Fruit fly (Drosophila melanogaster) whole organism, embryonic: ENCODE measurements around the gene CG44362.

Experiments used
- CG10274 ChIP-seq: fragments of 200-800 bp; sonication (Bioruptor generic); optimal IDR thresholded peaks from 3 replicates; lab custom pipeline; 2017; ENCODE audit warnings: missing biosample characterization, mild to moderate bottlenecking, missing genetic modification characterization
- CG10462 ChIP-seq: fragments of 200-800 bp; sonication (Bioruptor generic); optimal IDR thresholded peaks from 2 replicates; lab custom pipeline; 2016; ENCODE audit warnings: missing biosample characterization, missing genetic modification characterization
- CG11456 ChIP-seq: fragments of 200-800 bp; sonication (Bioruptor generic); IDR thresholded peaks from 3 replicates; pipeline ENCODE4 v1.3.6; 2022; ENCODE audit warnings: missing biosample characterization, missing genetic modification characterization
- CG11723 ChIP-seq: fragments of 200-800 bp; sonication (Bioruptor generic); optimal IDR thresholded peaks from 2 replicates; lab custom pipeline; 2017; ENCODE audit warnings: missing biosample characterization, mild to moderate bottlenecking, missing genetic modification characterization
- CG12155 ChIP-seq: fragments of 200-800 bp; sonication (Bioruptor generic); optimal IDR thresholded peaks from 3 replicates; lab custom pipeline; 2016; ENCODE audit warnings: missing biosample characterization, missing genetic modification characterization
- CG12744 ChIP-seq: fragments of 200-800 bp; sonication (Bioruptor generic); optimal IDR thresholded peaks from 2 replicates; lab custom pipeline; 2016; ENCODE audit warnings: missing biosample characterization, missing genetic modification characterization
- CG13424 ChIP-seq: fragments of 200-800 bp; sonication (Bioruptor generic); optimal IDR thresholded peaks from 2 replicates; lab custom pipeline; 2019; ENCODE audit warnings: missing biosample characterization, mild to moderate bottlenecking, missing genetic modification characterization, moderate library complexity
- CG13775 ChIP-seq: fragments of 200-800 bp; sonication (Bioruptor generic); optimal IDR thresholded peaks from 3 replicates; lab custom pipeline; 2017; ENCODE audit warnings: missing biosample characterization, mild to moderate bottlenecking, missing genetic modification characterization
- CG14860 ChIP-seq: fragments of 200-800 bp; sonication (Bioruptor generic); IDR thresholded peaks from 3 replicates; pipeline ENCODE4 v1.3.6; 2022; ENCODE audit warnings: missing biosample characterization, missing genetic modification characterization; ENCODE audit not compliant: partially characterized antibody
- CG15696 ChIP-seq: fragments of 200-800 bp; sonication (Bioruptor generic); optimal IDR thresholded peaks from 2 replicates; lab custom pipeline; 2019; ENCODE audit warnings: missing biosample characterization, mild to moderate bottlenecking, missing genetic modification characterization, moderate library complexity
- CG16813 ChIP-seq: fragments of 200-800 bp; sonication (Bioruptor generic); IDR thresholded peaks from 3 replicates; pipeline ENCODE4 v1.3.6; 2022; ENCODE audit warnings: missing biosample characterization, missing genetic modification characterization; ENCODE audit not compliant: partially characterized antibody
- CG30431 ChIP-seq: fragments of 200-800 bp; sonication (Bioruptor generic); optimal IDR thresholded peaks from 2 replicates; lab custom pipeline; 2017; ENCODE audit warnings: missing biosample characterization, missing genetic modification characterization
- CG33213 ChIP-seq: fragments of 200-800 bp; sonication (Bioruptor generic); optimal IDR thresholded peaks from 3 replicates; lab custom pipeline; 2016; ENCODE audit warnings: missing biosample characterization, missing genetic modification characterization
- CG34376 ChIP-seq: fragments of 200-800 bp; sonication (Bioruptor generic); optimal IDR thresholded peaks from 2 replicates; lab custom pipeline; 2018; ENCODE audit warnings: missing biosample characterization, mild to moderate bottlenecking, missing genetic modification characterization
- CG4854 ChIP-seq: fragments of 200-800 bp; sonication (Bioruptor generic); optimal IDR thresholded peaks from 2 replicates; lab custom pipeline; 2016; ENCODE audit warnings: missing biosample characterization, missing genetic modification characterization, inconsistent platforms
- CG8924 ChIP-seq: fragments of 200-800 bp; optimal IDR thresholded peaks from 3 replicates; lab custom pipeline; 2019; ENCODE audit warnings: missing biosample characterization, mild to moderate bottlenecking, missing genetic modification characterization, moderate library complexity
- CHES-1-like ChIP-seq: fragments of 200-800 bp; sonication (Bioruptor generic); optimal IDR thresholded peaks from 2 replicates; lab custom pipeline; 2016; ENCODE audit warnings: missing biosample characterization, missing genetic modification characterization
- Dbx ChIP-seq: fragments of 200-800 bp; sonication (Bioruptor generic); IDR thresholded peaks from 3 replicates; pipeline ENCODE4 v1.3.6; 2022; ENCODE audit warnings: missing biosample characterization, missing genetic modification characterization
- Dip2 ChIP-seq: fragments of 200-800 bp; sonication (Bioruptor generic); IDR thresholded peaks from 2 replicates; pipeline ENCODE4 v1.3.6; 2022; ENCODE audit warnings: missing biosample characterization, missing genetic modification characterization
- Dip3 ChIP-seq: fragments of 200-800 bp; sonication (Bioruptor generic); optimal IDR thresholded peaks from 3 replicates; lab custom pipeline; 2016; ENCODE audit warnings: missing biosample characterization, missing genetic modification characterization
- Doc2 ChIP-seq: fragments of 200-800 bp; sonication (Bioruptor generic); IDR thresholded peaks from 2 replicates; pipeline ENCODE4 v1.3.6; 2022; ENCODE audit warnings: missing biosample characterization, missing genetic modification characterization
- Hand ChIP-seq: fragments of 200-800 bp; sonication (Bioruptor generic); optimal IDR thresholded peaks from 2 replicates; lab custom pipeline; 2017; ENCODE audit warnings: mild to moderate bottlenecking, missing biosample characterization, missing genetic modification reagents, missing genetic modification characterization
- HmgZ ChIP-seq: fragments of 200-800 bp; sonication (Bioruptor generic); optimal IDR thresholded peaks from 2 replicates; lab custom pipeline; 2018; ENCODE audit warnings: missing biosample characterization, mild to moderate bottlenecking, missing genetic modification characterization
- Hmx ChIP-seq: fragments of 200-800 bp; sonication (Bioruptor generic); optimal IDR thresholded peaks from 2 replicates; lab custom pipeline; 2016; ENCODE audit warnings: missing biosample characterization, missing genetic modification characterization
- Lim3 ChIP-seq: fragments of 200-800 bp; sonication (Bioruptor generic); IDR thresholded peaks from 2 replicates; pipeline ENCODE4 v1.3.6; 2022; ENCODE audit warnings: missing biosample characterization, missing genetic modification characterization
- Mes4 ChIP-seq: fragments of 200-800 bp; sonication (Bioruptor generic); optimal IDR thresholded peaks from 2 replicates; lab custom pipeline; 2016; ENCODE audit warnings: missing biosample characterization, missing genetic modification characterization
- Nf-YA ChIP-seq: fragments of 200-800 bp; sonication (Bioruptor generic); IDR thresholded peaks from 2 replicates; pipeline ENCODE4 v1.3.6; 2022; ENCODE audit warnings: missing biosample characterization, missing genetic modification characterization
- NfI ChIP-seq: fragments of 200-800 bp; sonication (Bioruptor generic); optimal IDR thresholded peaks from 3 replicates; lab custom pipeline; 2018; ENCODE audit warnings: missing biosample characterization, mild to moderate bottlenecking, missing genetic modification characterization, moderate library complexity
- Rfx ChIP-seq: fragments of 200-800 bp; sonication (Bioruptor generic); IDR thresholded peaks from 2 replicates; pipeline ENCODE4 v1.3.6; 2022; ENCODE audit warnings: missing biosample characterization, missing genetic modification characterization
- Spps ChIP-seq: fragments of 200-800 bp; sonication (Bioruptor generic); optimal IDR thresholded peaks from 2 replicates; lab custom pipeline; 2018; ENCODE audit warnings: missing biosample characterization, mild to moderate bottlenecking, missing genetic modification characterization
- amos ChIP-seq: fragments of 200-800 bp; sonication (Bioruptor generic); IDR thresholded peaks from 2 replicates; pipeline ENCODE4 v1.3.6; 2022; ENCODE audit warnings: missing biosample characterization, missing genetic modification characterization; ENCODE audit not compliant: partially characterized antibody
- ato ChIP-seq: fragments of 200-800 bp; sonication (Bioruptor generic); IDR thresholded peaks from 2 replicates; pipeline ENCODE4 v1.3.6; 2022; ENCODE audit warnings: missing biosample characterization, missing genetic modification characterization; ENCODE audit not compliant: partially characterized antibody
- cad ChIP-seq: fragments of >200 bp; optimal IDR thresholded peaks from 2 replicates; lab custom pipeline; 2017; ENCODE audit warnings: missing biosample characterization, missing genetic modification characterization
- chinmo ChIP-seq: fragments of 200-800 bp; sonication (Bioruptor generic); IDR thresholded peaks from 4 replicates; pipeline ENCODE4 v1.3.6; 2022; ENCODE audit warnings: missing biosample characterization, missing genetic modification characterization; ENCODE audit not compliant: partially characterized antibody
- chm ChIP-seq: fragments of 200-800 bp; sonication (Bioruptor generic); IDR thresholded peaks from 2 replicates; pipeline ENCODE4 v1.3.6; 2022; ENCODE audit warnings: missing biosample characterization, missing genetic modification characterization
- crc ChIP-seq: fragments of 200-800 bp; sonication (Bioruptor generic); optimal IDR thresholded peaks from 2 replicates; lab custom pipeline; 2016; ENCODE audit warnings: missing biosample characterization, missing genetic modification characterization
- crol ChIP-seq: fragments of 200-800 bp; sonication (Bioruptor generic); IDR thresholded peaks from 2 replicates; pipeline ENCODE4 v1.3.6; 2022; ENCODE audit warnings: missing biosample characterization, missing genetic modification characterization
- dan ChIP-seq: fragments of 200-800 bp; sonication (Bioruptor generic); IDR thresholded peaks from 2 replicates; pipeline ENCODE4 v1.3.6; 2022; ENCODE audit warnings: missing biosample characterization, missing genetic modification characterization
- emc ChIP-seq: fragments of 200-800 bp; sonication (Bioruptor generic); optimal IDR thresholded peaks from 2 replicates; lab custom pipeline; 2016; ENCODE audit warnings: missing biosample characterization, missing genetic modification characterization
- fru ChIP-seq: fragments of >200 bp; optimal IDR thresholded peaks from 2 replicates; lab custom pipeline; 2017
- gro ChIP-seq: fragments of 200-800 bp; sonication (Bioruptor generic); optimal IDR thresholded peaks from 2 replicates; lab custom pipeline; 2016; ENCODE audit warnings: missing biosample characterization, missing genetic modification characterization
- h ChIP-seq: fragments of >200 bp; optimal IDR thresholded peaks from 2 replicates; lab custom pipeline; 2017
- hb ChIP-seq: fragments of 200-800 bp; sonication (Bioruptor generic); IDR thresholded peaks from 3 replicates; pipeline ENCODE4 v1.3.6; 2022; ENCODE audit warnings: missing biosample characterization, missing genetic modification characterization; ENCODE audit not compliant: partially characterized antibody
- nerfin-2 ChIP-seq: fragments of 200-800 bp; sonication (Bioruptor generic); IDR thresholded peaks from 2 replicates; pipeline ENCODE4 v1.3.6; 2022; ENCODE audit warnings: missing biosample characterization, missing genetic modification characterization; ENCODE audit not compliant: partially characterized antibody
- onecut ChIP-seq: fragments of 200-800 bp; sonication (Bioruptor generic); IDR thresholded peaks from 2 replicates; pipeline ENCODE4 v1.3.6; 2022; ENCODE audit warnings: missing biosample characterization, missing genetic modification characterization
- otp ChIP-seq: fragments of 200-800 bp; sonication (Bioruptor generic); IDR thresholded peaks from 3 replicates; pipeline ENCODE4, ENCODE4 v1.3.6; 2022; ENCODE audit warnings: missing biosample characterization, missing genetic modification characterization
- peb ChIP-seq: fragments of 200-800 bp; sonication (Bioruptor generic); IDR thresholded peaks from 2 replicates; pipeline ENCODE4 v1.3.6; 2022; ENCODE audit warnings: missing biosample characterization, missing genetic modification characterization
- pnt ChIP-seq: fragments of 200-800 bp; sonication (Bioruptor generic); optimal IDR thresholded peaks from 3 replicates; lab custom pipeline; 2016; ENCODE audit warnings: missing biosample characterization, missing genetic modification characterization
- pros ChIP-seq: fragments of 200-800 bp; sonication (Bioruptor generic); optimal IDR thresholded peaks from 3 replicates; lab custom pipeline; 2019; ENCODE audit warnings: missing biosample characterization, mild to moderate bottlenecking, missing genetic modification characterization, moderate library complexity
- ro ChIP-seq: fragments of 200-800 bp; sonication (Bioruptor generic); IDR thresholded peaks from 2 replicates; pipeline ENCODE4 v1.3.6; 2022; ENCODE audit warnings: missing biosample characterization, missing genetic modification characterization
- sqz ChIP-seq: fragments of 200-800 bp; sonication (Bioruptor generic); optimal IDR thresholded peaks from 3 replicates; lab custom pipeline; 2018; ENCODE audit warnings: missing biosample characterization, mild to moderate bottlenecking, missing genetic modification characterization
- stwl ChIP-seq: fragments of 200-800 bp; sonication (Bioruptor generic); optimal IDR thresholded peaks from 3 replicates; lab custom pipeline; 2018; ENCODE audit warnings: missing biosample characterization, mild to moderate bottlenecking, missing genetic modification characterization, moderate library complexity

CG44362 gene

DNA sequence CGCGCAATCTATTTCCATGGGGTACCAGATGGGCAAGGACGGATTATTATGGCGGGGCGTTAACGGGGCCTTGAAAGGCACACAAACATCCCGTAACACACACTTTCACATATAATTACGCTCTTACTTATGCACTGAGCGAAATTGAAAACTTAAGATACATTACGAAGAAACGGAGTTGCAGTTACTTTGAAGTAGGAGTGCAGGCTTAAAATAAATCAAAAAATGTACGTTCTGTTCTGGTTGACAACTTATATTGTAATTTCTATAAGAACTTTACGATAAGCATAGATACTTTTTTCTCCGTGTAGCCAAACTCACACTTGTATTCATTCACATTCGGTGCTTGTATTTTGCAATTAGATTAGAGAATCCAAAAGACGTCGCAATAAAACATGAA, 44.3 kb upstream of the CG44362 start (continued):
- TF ChIP-seq CG14860 (GFP tag; lab: Robert Waterston, UW) (no peak), sqz (GFP tag; lab: Kevin White, UChicago) (no peak), Hand (GFP tag; lab: Kevin White, UChicago) (peak; percentile 85), emc (GFP tag; lab: Kevin White, UChicago) (peak; percentile 73), CG12155 (GFP tag; lab: Kevin White, UChicago) (peak; percentile 91), Lim3 (GFP tag; lab: Robert Waterston, UW) (0 out of 2 replicates have a peak, but pooled peaks have one; percentile 37), CG10274 (peak; percentile 75), h (lab: Kevin White, UChicago) (no peak), NfI (GFP tag; lab: Kevin White, UChicago) (peak; percentile 89), Dip3 (peak; percentile 95), nerfin-2 (no peak), CG13424 (tag; lab: Kevin White, UChicago) (peak; percentile 76), otp (GFP tag; lab: Robert Waterston, UW) (peak; percentile 81), CG30431 (GFP tag; lab: Kevin White, UChicago) (peak; percentile 35), HmgZ (tag; lab: Kevin White, UChicago) (peak; percentile 89), chm (GFP tag; lab: Robert Waterston, UW) (peak; percentile 47; the same call in 1 of the 2 replicates), stwl (tag; lab: Kevin White, UChicago) (no peak), CG13775 (GFP tag; lab: Kevin White, UChicago) (peak; percentile 86), crol (GFP tag; lab: Robert Waterston, UW) (no peak), Mes4 (GFP tag; lab: Kevin White, UChicago) (peak; percentile 45), Spps (tag; lab: Kevin White, UChicago) (no peak), Nf-YA (GFP tag; lab: Robert Waterston, UW) (peak; percentile 62), CHES-1-like (GFP tag; lab: Kevin White, UChicago) (peak; percentile 84), CG11456 (GFP tag; lab: Robert Waterston, UW) (peak; percentile 90), onecut (GFP tag; lab: Robert Waterston, UW) (peak; percentile 63), Hmx (GFP tag; lab: Kevin White, UChicago) (peak; percentile 86), CG4854 (GFP tag; lab: Kevin White, UChicago) (peak; percentile 77), fru (no peak), crc (peak; percentile 87), Rfx (GFP tag; lab: Robert Waterston, UW) (peak; percentile 94), Doc2 (peak; percentile 37; the same call in 1 of the 2 replicates), ro (GFP tag; lab: Robert Waterston, UW) (peak; percentile 59; the same call in 1 of the 2 replicates), gro (GFP tag; lab: Kevin White, UChicago) (peak; percentile 96), pnt (peak; percentile 79), CG12744 (peak; percentile 83), CG34376 (GFP tag; lab: Kevin White, UChicago) (peak; percentile 55), chinmo (no peak), ato (no peak), CG11723 (peak; percentile 65), peb (no peak), Dip2 (GFP tag; lab: Robert Waterston, UW) (no peak), CG16813 (GFP tag; lab: Robert Waterston, UW) (no peak), pros (GFP tag; lab: Kevin White, UChicago) (no peak), CG10462 (GFP tag; lab: Kevin White, UChicago) (no peak), Dbx (GFP tag; lab: Robert Waterston, UW) (peak; percentile 97), CG8924 (tag; lab: Kevin White, UChicago) (peak; percentile 83), CG15696 (tag; lab: Kevin White, UChicago) (peak; percentile 56), amos (GFP tag; lab: Robert Waterston, UW) (no peak), cad (GFP tag; lab: Kevin White, UChicago) (no peak), dan (no peak), CG33213 (peak; percentile 65), hb (GFP tag; lab: Robert Waterston, UW) (no peak)
